Worm (Caenorhabditis elegans) whole organism, L4 larva: Measurements from ENCODE around the gene M151.2.

ENCODE experiments used
- F49E8.2 ChIP-seq: sonication (generic microtip); optimal IDR thresholded peaks from 2 replicates; lab custom pipeline; 2016; ENCODE audit warnings: missing compliant biosample characterization, mild to moderate bottlenecking, missing genetic modification characterization, borderline replicate concordance
- ceh-32 ChIP-seq: sonication (generic microtip); optimal IDR thresholded peaks from 2 replicates; lab custom pipeline; 2016; ENCODE audit warnings: mild to moderate bottlenecking, missing genetic modification characterization, missing compliant biosample characterization; ENCODE audit not compliant: poor library complexity
- madf-9 ChIP-seq: fragments of 200-800 bp; sonication (Bioruptor generic); conservative IDR thresholded peaks from 2 replicates; pipeline ENCODE4 v1.3.6; 2022; ENCODE audit warnings: missing genetic modification reagents, missing genetic modification characterization, missing compliant biosample characterization
- mdl-1 ChIP-seq, 2 experiments: fragments of 150-350 bp in 1 of 2; sonication (generic microtip) in 1 of 2; optimal IDR thresholded peaks; 2 replicates each; lab custom pipeline; 2014 to 2017; ENCODE audit warnings: missing biosample characterization in 2 of 2, missing genetic modification characterization in 2 of 2
- nhr-237 ChIP-seq: sonication (generic microtip); optimal IDR thresholded peaks from 2 replicates; lab custom pipeline; 2017; ENCODE audit warnings: missing biosample characterization, missing genetic modification characterization
- snpc-4 ChIP-seq: fragments of 150-350 bp; optimal IDR thresholded peaks from 2 replicates; lab custom pipeline; 2014; ENCODE audit warnings: missing biosample characterization, missing genetic modification characterization
- unc-62 ChIP-seq, 3 experiments: fragments of 150-350 bp in 1 of 3; sonication (generic microtip); optimal IDR thresholded peaks in 2 of 3; peaks in 1 of 3; 1 replicate in 1 of 3; 2 replicates in 2 of 3; lab custom pipeline; 2014 to 2017; ENCODE audit warnings: missing biosample characterization in 3 of 3, missing genetic modification characterization in 3 of 3, missing genetic modification reagents in 3 of 3, missing genotype in 1 of 3
- zfp-3 ChIP-seq: fragments of 200-800 bp; sonication (Bioruptor generic); conservative IDR thresholded peaks from 2 replicates; pipeline ENCODE4 v1.3.6; 2022; ENCODE audit warnings: missing genetic modification reagents, missing genetic modification characterization, missing compliant biosample characterization

ce11 chrII:3661932-3662331 lies 31.0 kb downstream of the M151.2 start, which contains the start of gene F19B10.13:
- no peak for TF ChIP-seq zfp-3 (GFP tag; lab: Robert Waterston, UW)
- no peak for TF ChIP-seq madf-9 (GFP tag; lab: Robert Waterston, UW)
- TF ChIP-seq unc-62 (GFP tag; optimal IDR thresholded peaks at IDR 0.05 in 1 of 2; lab: Kevin White, UChicago): no peak
- no peak for TF ChIP-seq unc-62 (tag; optimal IDR thresholded peaks at IDR 0.05; lab: Kevin White, UChicago)
- TF ChIP-seq ceh-32: no peak
- TF ChIP-seq nhr-237 (tag; lab: Kevin White, UChicago): no peak
- no peak for TF ChIP-seq snpc-4 (tag; lab: Kevin White, UChicago)
- no peak for TF ChIP-seq F49E8.2
- TF ChIP-seq mdl-1 (tag; optimal IDR thresholded peaks at IDR 0.05; lab: Kevin White, UChicago): no peak
